Fruit fly (Drosophila melanogaster) whole organism, embryonic: ENCODE data around the gene Reg-2.

Experiments used
- Atf6 ChIP-seq: fragments of 200-800 bp; sonication (Bioruptor generic); IDR thresholded peaks from 2 replicates; pipeline ENCODE4 v1.3.6; 2022; ENCODE audit warnings: missing biosample characterization, missing genetic modification characterization
- C15 ChIP-seq: fragments of 200-800 bp; sonication (Bioruptor generic); IDR thresholded peaks from 3 replicates; pipeline ENCODE4 v1.3.6; 2022; ENCODE audit warnings: missing biosample characterization, missing genetic modification characterization
- CG10654 ChIP-seq: fragments of 200-800 bp; sonication (Bioruptor generic); optimal IDR thresholded peaks from 2 replicates; lab custom pipeline; 2016; ENCODE audit warnings: missing biosample characterization, missing genetic modification characterization
- CG11085 ChIP-seq: fragments of 200-800 bp; sonication (Bioruptor generic); IDR thresholded peaks from 2 replicates; pipeline ENCODE4 v1.3.6; 2022; ENCODE audit warnings: missing biosample characterization, missing genetic modification characterization
- CG11723 ChIP-seq: fragments of 200-800 bp; sonication (Bioruptor generic); optimal IDR thresholded peaks from 2 replicates; lab custom pipeline; 2017; ENCODE audit warnings: missing biosample characterization, mild to moderate bottlenecking, missing genetic modification characterization
- CG12769 ChIP-seq: fragments of 200-800 bp; sonication (Bioruptor generic); optimal IDR thresholded peaks from 2 replicates; lab custom pipeline; 2019; ENCODE audit warnings: missing biosample characterization, mild to moderate bottlenecking, missing genetic modification characterization, moderate library complexity
- CG17385 ChIP-seq: fragments of 200-800 bp; sonication (Bioruptor generic); optimal IDR thresholded peaks from 3 replicates; lab custom pipeline; 2018; ENCODE audit warnings: missing biosample characterization, mild to moderate bottlenecking, missing genetic modification characterization
- CG17829 ChIP-seq: fragments of 200-800 bp; optimal IDR thresholded peaks from 2 replicates; lab custom pipeline; 2019; ENCODE audit warnings: missing biosample characterization, mild to moderate bottlenecking, missing genetic modification characterization, moderate library complexity
- CG1832 ChIP-seq: fragments of 200-800 bp; sonication (Bioruptor generic); optimal IDR thresholded peaks from 2 replicates; lab custom pipeline; 2017; ENCODE audit warnings: missing biosample characterization, mild to moderate bottlenecking, missing genetic modification characterization, inconsistent platforms
- CG18476 ChIP-seq: fragments of 200-800 bp; sonication (Bioruptor generic); optimal IDR thresholded peaks from 2 replicates; lab custom pipeline; 2016; ENCODE audit warnings: missing biosample characterization, mild to moderate bottlenecking, missing genetic modification characterization
- CG34376 ChIP-seq: fragments of 200-800 bp; sonication (Bioruptor generic); optimal IDR thresholded peaks from 2 replicates; lab custom pipeline; 2018; ENCODE audit warnings: missing biosample characterization, mild to moderate bottlenecking, missing genetic modification characterization
- CG4328 ChIP-seq: fragments of 200-800 bp; sonication (Bioruptor generic); optimal IDR thresholded peaks from 3 replicates; lab custom pipeline; 2017; ENCODE audit warnings: missing biosample characterization, missing genetic modification reagents, missing genetic modification characterization
- CG5180 ChIP-seq: fragments of 200-800 bp; sonication (Bioruptor generic); optimal IDR thresholded peaks from 3 replicates; lab custom pipeline; 2017; ENCODE audit warnings: missing biosample characterization, missing genetic modification characterization, mild to moderate bottlenecking, moderate library complexity, missing genetic modification reagents
- CG8290 ChIP-seq, 3 experiments: fragments of 200-800 bp; sonication (Bioruptor generic); optimal IDR thresholded peaks; 2 replicates each; lab custom pipeline; 2016 to 2019; ENCODE audit warnings: missing biosample characterization in 3 of 3, missing genetic modification characterization in 3 of 3, mild to moderate bottlenecking in 2 of 3, moderate library complexity in 1 of 3
- CG8478 ChIP-seq: fragments of >200 bp; optimal IDR thresholded peaks from 2 replicates; lab custom pipeline; 2018
- CG9437 ChIP-seq: fragments of 200-800 bp; sonication (Bioruptor generic); optimal IDR thresholded peaks from 2 replicates; lab custom pipeline; 2018; ENCODE audit warnings: missing biosample characterization, mild to moderate bottlenecking, missing genetic modification characterization
- D ChIP-seq, 2 experiments: fragments of 200-800 bp in 1 of 2; fragments of >200 bp in 1 of 2; sonication (Bioruptor generic) in 1 of 2; optimal IDR thresholded peaks; 2 replicates in 1 of 2; 3 replicates in 1 of 2; lab custom pipeline; 2017; ENCODE audit warnings: mild to moderate bottlenecking in 1 of 2, missing biosample characterization in 1 of 2, missing genetic modification characterization in 1 of 2, missing genetic modification reagents in 1 of 2
- D19B ChIP-seq: fragments of 200-800 bp; sonication (Bioruptor generic); optimal IDR thresholded peaks from 2 replicates; lab custom pipeline; 2017; ENCODE audit warnings: missing biosample characterization, mild to moderate bottlenecking, missing genetic modification characterization
- Deaf1 ChIP-seq: fragments of 200-800 bp; optimal IDR thresholded peaks from 3 replicates; lab custom pipeline; 2019; ENCODE audit warnings: missing biosample characterization, mild to moderate bottlenecking, missing genetic modification characterization, moderate library complexity
- Drgx ChIP-seq: fragments of 200-800 bp; sonication (Bioruptor generic); IDR thresholded peaks from 2 replicates; pipeline ENCODE4 v1.3.6; 2022; ENCODE audit warnings: missing biosample characterization, missing genetic modification characterization
- HHEX ChIP-seq: fragments of 200-800 bp; sonication (Bioruptor generic); optimal IDR thresholded peaks from 3 replicates; lab custom pipeline; 2017; ENCODE audit warnings: missing biosample characterization, mild to moderate bottlenecking, missing genetic modification characterization, missing genetic modification reagents
- HLH54F ChIP-seq: fragments of 200-800 bp; sonication (Bioruptor generic); optimal IDR thresholded peaks from 3 replicates; lab custom pipeline; 2016; ENCODE audit warnings: missing biosample characterization, missing genetic modification characterization
- Med ChIP-seq: fragments of 200-800 bp; sonication (Bioruptor generic); peaks from one replicate; lab custom pipeline; 2016; ENCODE audit warnings: missing biosample characterization, missing genetic modification characterization, mild to moderate bottlenecking, inconsistent platforms, moderate library complexity
- NFAT ChIP-seq: fragments of 200-800 bp; sonication (Bioruptor generic); IDR thresholded peaks from 2 replicates; pipeline ENCODE4 v1.3.6; 2022; ENCODE audit warnings: missing biosample characterization, missing genetic modification characterization
- Rx ChIP-seq: fragments of 200-800 bp; sonication (Bioruptor generic); IDR thresholded peaks from 2 replicates; pipeline ENCODE4 v1.3.6; 2022; ENCODE audit warnings: missing biosample characterization, missing genetic modification characterization
- Sox102F ChIP-seq: fragments of 200-800 bp; sonication (Bioruptor generic); optimal IDR thresholded peaks from 2 replicates; lab custom pipeline; 2018; ENCODE audit warnings: missing biosample characterization, mild to moderate bottlenecking, missing genetic modification characterization, moderate library complexity
- chinmo ChIP-seq: fragments of 200-800 bp; sonication (Bioruptor generic); IDR thresholded peaks from 4 replicates; pipeline ENCODE4 v1.3.6; 2022; ENCODE audit warnings: missing biosample characterization, missing genetic modification characterization; ENCODE audit not compliant: partially characterized antibody
- ci ChIP-seq: fragments of 200-800 bp; sonication (Bioruptor generic); IDR thresholded peaks from 3 replicates; pipeline ENCODE4 v1.3.6; 2022; ENCODE audit warnings: missing biosample characterization, missing genetic modification characterization
- cwo ChIP-seq: fragments of 200-800 bp; sonication (Bioruptor generic); optimal IDR thresholded peaks from 3 replicates; lab custom pipeline; 2017; ENCODE audit warnings: missing biosample characterization, missing genetic modification characterization, mild to moderate bottlenecking, moderate library complexity, missing genetic modification reagents
- exex ChIP-seq: fragments of 200-800 bp; sonication (Bioruptor generic); optimal IDR thresholded peaks from 4 replicates; lab custom pipeline; 2018; ENCODE audit warnings: missing biosample characterization, mild to moderate bottlenecking, missing genetic modification characterization, moderate library complexity
- fu2 ChIP-seq: fragments of 200-800 bp; sonication (Bioruptor generic); optimal IDR thresholded peaks from 2 replicates; lab custom pipeline; 2016; ENCODE audit warnings: missing biosample characterization, missing genetic modification characterization
- gem ChIP-seq: fragments of 200-800 bp; sonication (Bioruptor generic); optimal IDR thresholded peaks from 2 replicates; lab custom pipeline; 2019; ENCODE audit warnings: missing biosample characterization, mild to moderate bottlenecking, missing genetic modification characterization, moderate library complexity
- gfzf ChIP-seq: fragments of 200-800 bp; sonication (Bioruptor generic); optimal IDR thresholded peaks from 2 replicates; lab custom pipeline; 2016; ENCODE audit warnings: missing biosample characterization, mild to moderate bottlenecking, missing genetic modification characterization, moderate library complexity
- grn ChIP-seq: fragments of 200-800 bp; sonication (Bioruptor generic); optimal IDR thresholded peaks from 3 replicates; lab custom pipeline; 2017; ENCODE audit warnings: missing biosample characterization, missing genetic modification characterization
- hkb ChIP-seq, 2 experiments: fragments of 200-800 bp in 1 of 2; fragments of >200 bp in 1 of 2; sonication (Bioruptor generic) in 1 of 2; IDR thresholded peaks in 1 of 2; optimal IDR thresholded peaks in 1 of 2; 2 replicates each; pipeline versions ENCODE4 v1.3.6 to Lab custom; 2017 to 2022; ENCODE audit warnings: missing biosample characterization in 1 of 2, missing genetic modification characterization in 1 of 2
- jigr1 ChIP-seq: fragments of 200-800 bp; sonication (Bioruptor generic); IDR thresholded peaks from 3 replicates; pipeline ENCODE4 v1.3.6; 2022; ENCODE audit warnings: missing biosample characterization, missing genetic modification characterization
- kah ChIP-seq: fragments of 200-800 bp; sonication (Bioruptor generic); optimal IDR thresholded peaks from 2 replicates; lab custom pipeline; 2018; ENCODE audit warnings: missing biosample characterization, mild to moderate bottlenecking, missing genetic modification characterization
- klu ChIP-seq: fragments of 200-800 bp; sonication (Bioruptor generic); IDR thresholded peaks from 2 replicates; pipeline ENCODE4 v1.3.6; 2022; ENCODE audit warnings: missing biosample characterization, missing genetic modification characterization
- kni ChIP-seq: fragments of 200-800 bp; sonication (Bioruptor generic); optimal IDR thresholded peaks from 3 replicates; lab custom pipeline; 2017; ENCODE audit warnings: mild to moderate bottlenecking, missing biosample characterization, missing genetic modification reagents, missing genetic modification characterization
- mirr ChIP-seq: fragments of 200-800 bp; sonication (Bioruptor generic); optimal IDR thresholded peaks from 3 replicates; lab custom pipeline; 2018; ENCODE audit warnings: missing biosample characterization, mild to moderate bottlenecking, missing genetic modification characterization
- org-1 ChIP-seq: fragments of 200-800 bp; sonication (Bioruptor generic); optimal IDR thresholded peaks from 2 replicates; lab custom pipeline; 2017; ENCODE audit warnings: missing biosample characterization, missing genetic modification characterization
- pan ChIP-seq, 4 experiments: fragments of >200 bp in 3 of 4; fragments of 200-800 bp in 1 of 4; sonication (Bioruptor generic) in 1 of 4; optimal IDR thresholded peaks in 3 of 4; IDR thresholded peaks in 1 of 4; 2 replicates each; pipeline versions ENCODE4 v1.3.6 to Lab custom; 2017 to 2022; ENCODE audit warnings: missing biosample characterization in 2 of 4, missing genetic modification characterization in 2 of 4, mixed read lengths in 1 of 4
- rib ChIP-seq: fragments of 200-800 bp; sonication (Bioruptor generic); IDR thresholded peaks from 2 replicates; pipeline ENCODE4 v1.3.6; 2022; ENCODE audit warnings: missing biosample characterization, missing genetic modification characterization
- scrt ChIP-seq: fragments of 200-800 bp; sonication (Bioruptor generic); optimal IDR thresholded peaks from 2 replicates; lab custom pipeline; 2018; ENCODE audit warnings: missing biosample characterization, mild to moderate bottlenecking, missing genetic modification characterization, moderate library complexity
- sens ChIP-seq: fragments of 200-800 bp; sonication (Bioruptor generic); peaks from one replicate; lab custom pipeline; 2016; ENCODE audit warnings: missing biosample characterization, missing genetic modification characterization
- tgo ChIP-seq: fragments of 200-800 bp; sonication (Bioruptor generic); IDR thresholded peaks from 3 replicates; pipeline ENCODE4 v1.3.6; 2022; ENCODE audit warnings: missing biosample characterization, missing genetic modification characterization
- tna ChIP-seq: fragments of 200-800 bp; sonication (Bioruptor generic); IDR thresholded peaks from 2 replicates; pipeline ENCODE4 v1.3.6; 2022; ENCODE audit warnings: missing biosample characterization, missing genetic modification characterization; ENCODE audit not compliant: partially characterized antibody
- zf30C ChIP-seq: fragments of 200-800 bp; sonication (Bioruptor generic); optimal IDR thresholded peaks from 3 replicates; lab custom pipeline; 2018; ENCODE audit warnings: missing biosample characterization, mild to moderate bottlenecking, missing genetic modification characterization

The Reg-2 gene

dm6 chr3L:637329-638030, 31.1 kb upstream of the Reg-2 start:
- TF ChIP-seq ci (GFP tag; lab: Robert Waterston, UW), result peak; percentile 7; the same call in 1 of the 3 replicates
- TF ChIP-seq Med (GFP tag; lab: Kevin White, UChicago), result peak; percentile 2
- no peak for TF ChIP-seq pan (optimal IDR thresholded peaks at IDR 0.05; lab: Kevin White, UChicago)
- peak in 1 of 2 experiments; percentile 20 for TF ChIP-seq pan (GFP tag; optimal IDR thresholded peaks at IDR 0.05 in 1 of 2, IDR thresholded peaks at IDR 0.05 in 1 of 2)
- TF ChIP-seq CG18476, result no peak
- TF ChIP-seq mirr (GFP tag; lab: Kevin White, UChicago), result peak; percentile 57
- peak; percentile 39 for TF ChIP-seq sens (GFP tag; lab: Kevin White, UChicago)
- TF ChIP-seq Deaf1, result peak; percentile 93
- TF ChIP-seq exex, result peak; percentile 72
- peak; percentile 11 for TF ChIP-seq hkb (optimal IDR thresholded peaks at IDR 0.05; lab: Kevin White, UChicago)
- TF ChIP-seq hkb (GFP tag; IDR thresholded peaks at IDR 0.05; lab: Robert Waterston, UW), result no peak
- peak; percentile 57 for TF ChIP-seq zf30C (GFP tag; lab: Kevin White, UChicago)
- peak; percentile 19; the same call in 1 of the 2 replicates for TF ChIP-seq rib
- TF ChIP-seq grn (GFP tag; lab: Kevin White, UChicago), result peak; percentile 6
- peak; percentile 79 for TF ChIP-seq cwo (GFP tag; lab: Kevin White, UChicago)
- TF ChIP-seq CG11085, result no peak
- TF ChIP-seq NFAT (GFP tag; lab: Robert Waterston, UW), result 0 out of 2 replicates have a peak, but pooled peaks have one; percentile 29
- no peak for TF ChIP-seq klu
- peak; percentile 63 for TF ChIP-seq CG34376 (GFP tag; lab: Kevin White, UChicago)
- TF ChIP-seq Drgx (GFP tag; lab: Robert Waterston, UW), result 0 out of 2 replicates have a peak, but pooled peaks have one; percentile 16
- TF ChIP-seq fu2 (GFP tag; lab: Kevin White, UChicago), result no peak
- TF ChIP-seq Atf6 (GFP tag; lab: Robert Waterston, UW), result 0 out of 2 replicates have a peak, but pooled peaks have one; percentile 15
- TF ChIP-seq Rx (GFP tag; lab: Robert Waterston, UW), result no peak
- peak; percentile 58 for TF ChIP-seq D19B
- peak; percentile 60 for TF ChIP-seq kni (GFP tag; lab: Kevin White, UChicago)
- peak; percentile 3 for TF ChIP-seq gem
- no peak for TF ChIP-seq scrt
- 0 out of 4 replicates have a peak, but pooled peaks have one; percentile 49 for TF ChIP-seq chinmo (GFP tag; lab: Robert Waterston, UW)
- no peak for TF ChIP-seq CG17829 (tag; lab: Kevin White, UChicago)
- no peak for TF ChIP-seq CG8290 (GFP tag; optimal IDR thresholded peaks at IDR 0.05; lab: Kevin White, UChicago)
- TF ChIP-seq CG8290 (tag; optimal IDR thresholded peaks at IDR 0.05; lab: Kevin White, UChicago), result peak in 1 of 2 experiments; percentile 46
- TF ChIP-seq CG4328 (GFP tag; lab: Kevin White, UChicago), result no peak
- TF ChIP-seq Sox102F (GFP tag; lab: Kevin White, UChicago), result peak; percentile 11
- TF ChIP-seq CG5180 (GFP tag; lab: Kevin White, UChicago), result no peak
- 0 out of 3 replicates have a peak, but pooled peaks have one; percentile 5 for TF ChIP-seq jigr1 (GFP tag; lab: Robert Waterston, UW)
- TF ChIP-seq CG12769, result peak; percentile 28
- TF ChIP-seq CG17385, result peak; percentile 28
- no peak for TF ChIP-seq kah (GFP tag; lab: Kevin White, UChicago)

dm6 chr3L:636434-636833, 30.1 kb upstream of the Reg-2 start:
- TF ChIP-seq Sox102F (GFP tag; lab: Kevin White, UChicago) (peak; percentile 85), tna (no peak), D (optimal IDR thresholded peaks at IDR 0.05; lab: Kevin White, UChicago) (no peak), D (GFP tag; optimal IDR thresholded peaks at IDR 0.05; lab: Kevin White, UChicago) (peak; percentile 73), CG1832 (GFP tag; lab: Kevin White, UChicago) (no peak), gfzf (GFP tag; lab: Kevin White, UChicago) (no peak), HLH54F (peak; percentile 36), org-1 (GFP tag; lab: Kevin White, UChicago) (peak; percentile 54), HHEX (peak; percentile 6), CG8478 (no peak), tgo (GFP tag; lab: Robert Waterston, UW) (peak; percentile 64), C15 (GFP tag; lab: Robert Waterston, UW) (no peak), CG9437 (no peak), CG10654 (GFP tag; lab: Kevin White, UChicago) (peak; percentile 33), CG11723 (GFP tag; lab: Kevin White, UChicago) (peak; percentile 52)
